Worm (Caenorhabditis elegans) whole organism, late embryonic: ENCODE results near the gene F40G12.9.
A peak's percentile ranks its signal among the peaks of the same experiment; 100 is the strongest.

Experiments
- C38D4.7 ChIP-seq: fragments of 200-800 bp; sonication (Bioruptor generic); optimal IDR thresholded peaks from 2 replicates; lab custom pipeline; 2018; ENCODE audit warnings: mild to moderate bottlenecking, missing genetic modification characterization, moderate library complexity, missing compliant biosample characterization
- F13H6.1 ChIP-seq: sonication (generic microtip); optimal IDR thresholded peaks from 2 replicates; lab custom pipeline; 2016; ENCODE audit warnings: missing genetic modification characterization, missing compliant biosample characterization
- K02D7.2 ChIP-seq: sonication (generic microtip); optimal IDR thresholded peaks from 2 replicates; lab custom pipeline; 2017; ENCODE audit warnings: mild to moderate bottlenecking, missing genetic modification characterization, missing compliant biosample characterization
- Y22D7AL.16 ChIP-seq: sonication (generic microtip); optimal IDR thresholded peaks from 2 replicates; lab custom pipeline; 2016; ENCODE audit warnings: missing genetic modification characterization, missing compliant biosample characterization
- ahr-1 ChIP-seq: sonication (generic microtip); optimal IDR thresholded peaks from 2 replicates; lab custom pipeline; 2016; ENCODE audit warnings: missing genetic modification characterization, missing compliant biosample characterization
- ceh-19 ChIP-seq: fragments of 200-800 bp; sonication (Bioruptor generic); optimal IDR thresholded peaks from 2 replicates; lab custom pipeline; 2018; ENCODE audit warnings: mild to moderate bottlenecking, missing genetic modification characterization, missing compliant biosample characterization
- ceh-2 ChIP-seq: sonication (generic microtip); optimal IDR thresholded peaks from 2 replicates; lab custom pipeline; 2016; ENCODE audit warnings: missing genotype, missing genetic modification characterization, missing compliant biosample characterization
- ceh-31 ChIP-seq: sonication (generic microtip); optimal IDR thresholded peaks from 2 replicates; lab custom pipeline; 2016; ENCODE audit warnings: missing genetic modification characterization, missing compliant biosample characterization
- ceh-6 ChIP-seq: fragments of 200-800 bp; sonication (Bioruptor generic); optimal IDR thresholded peaks from 2 replicates; lab custom pipeline; 2018; ENCODE audit warnings: mild to moderate bottlenecking, missing genetic modification characterization, missing compliant biosample characterization
- ceh-9 ChIP-seq: sonication (generic microtip); optimal IDR thresholded peaks from 2 replicates; lab custom pipeline; 2016; ENCODE audit warnings: mild to moderate bottlenecking, missing genetic modification characterization, inconsistent platforms, missing compliant biosample characterization
- dmd-4 ChIP-seq: sonication (generic microtip); optimal IDR thresholded peaks from 2 replicates; lab custom pipeline; 2016; ENCODE audit warnings: borderline replicate concordance, missing genetic modification characterization, missing compliant biosample characterization
- elt-4 ChIP-seq: sonication (generic microtip); optimal IDR thresholded peaks from 2 replicates; lab custom pipeline; 2016; ENCODE audit warnings: missing genetic modification characterization, missing compliant biosample characterization
- eyg-1 ChIP-seq: sonication (generic microtip); optimal IDR thresholded peaks from 2 replicates; lab custom pipeline; 2016; ENCODE audit warnings: missing genotype, missing genetic modification characterization, missing compliant biosample characterization
- fkh-10 ChIP-seq: fragments of 150-350 bp; optimal IDR thresholded peaks from 2 replicates; lab custom pipeline; 2014; ENCODE audit warnings: missing biosample characterization, missing genetic modification reagents, missing genetic modification characterization
- hlh-13 ChIP-seq: fragments of 200-800 bp; sonication (Bioruptor generic); optimal IDR thresholded peaks from 2 replicates; lab custom pipeline; 2018; ENCODE audit warnings: mild to moderate bottlenecking, missing genetic modification characterization, missing compliant biosample characterization
- hlh-15 ChIP-seq: sonication (generic microtip); optimal IDR thresholded peaks from 2 replicates; lab custom pipeline; 2016; ENCODE audit warnings: missing genetic modification characterization, missing compliant biosample characterization
- hlh-6 ChIP-seq: sonication (generic microtip); optimal IDR thresholded peaks from 2 replicates; lab custom pipeline; 2016; ENCODE audit warnings: missing genotype, missing genetic modification characterization, missing compliant biosample characterization
- nfya-1 ChIP-seq: sonication (generic microtip); optimal IDR thresholded peaks from 2 replicates; lab custom pipeline; 2017; ENCODE audit warnings: missing genetic modification characterization, mild to moderate bottlenecking, missing compliant biosample characterization, antibody characterized with exemption, moderate library complexity
- nhr-11 ChIP-seq: fragments of 150-350 bp; optimal IDR thresholded peaks from 2 replicates; lab custom pipeline; 2014; ENCODE audit warnings: missing biosample characterization, missing genetic modification characterization
- npax-4 ChIP-seq: sonication (generic microtip); optimal IDR thresholded peaks from 2 replicates; lab custom pipeline; 2016; ENCODE audit warnings: missing genetic modification characterization, missing compliant biosample characterization
- pag-3 ChIP-seq: sonication (generic microtip); optimal IDR thresholded peaks from 2 replicates; lab custom pipeline; 2016; ENCODE audit warnings: missing compliant biosample characterization, missing genetic modification characterization, borderline replicate concordance
- pat-9 ChIP-seq: fragments of 200-800 bp; sonication (Bioruptor generic); optimal IDR thresholded peaks from 2 replicates; lab custom pipeline; 2018; ENCODE audit warnings: mild to moderate bottlenecking, missing genetic modification characterization, moderate library complexity, missing compliant biosample characterization
- pax-1 ChIP-seq: fragments of 150-350 bp; optimal IDR thresholded peaks from 2 replicates; lab custom pipeline; 2014; ENCODE audit warnings: missing biosample characterization, missing genetic modification characterization
- pha-2 ChIP-seq: sonication (generic microtip); optimal IDR thresholded peaks from 2 replicates; lab custom pipeline; 2017; ENCODE audit warnings: mild to moderate bottlenecking, missing genetic modification characterization, missing compliant biosample characterization
- ref-2 ChIP-seq: sonication (generic microtip); optimal IDR thresholded peaks from 2 replicates; lab custom pipeline; 2016; ENCODE audit warnings: missing genetic modification characterization, missing compliant biosample characterization
- rnt-1 ChIP-seq: sonication (generic microtip); optimal IDR thresholded peaks from 2 replicates; lab custom pipeline; 2016; ENCODE audit warnings: missing genetic modification characterization, missing compliant biosample characterization
- sdc-2 ChIP-seq: sonication (generic microtip); optimal IDR thresholded peaks from 2 replicates; lab custom pipeline; 2016; ENCODE audit warnings: missing genotype, missing genetic modification characterization, missing compliant biosample characterization
- syd-9 ChIP-seq: sonication (generic microtip); optimal IDR thresholded peaks from 2 replicates; lab custom pipeline; 2016; ENCODE audit warnings: mild to moderate bottlenecking, missing genetic modification characterization, moderate library complexity, missing compliant biosample characterization
- tbx-2 ChIP-seq: sonication (generic microtip); optimal IDR thresholded peaks from 2 replicates; lab custom pipeline; 2016; ENCODE audit warnings: missing genetic modification characterization, missing compliant biosample characterization
- ttx-3 ChIP-seq: sonication (generic microtip); optimal IDR thresholded peaks from 2 replicates; lab custom pipeline; 2016; ENCODE audit warnings: missing genetic modification reagents, missing genetic modification characterization, missing compliant biosample characterization
- zip-5 ChIP-seq: sonication (generic microtip); optimal IDR thresholded peaks from 2 replicates; lab custom pipeline; 2016; ENCODE audit warnings: missing genetic modification characterization, missing compliant biosample characterization

The F40G12.9 gene

ce11 chrV:14320730-14321319 lies 38.4 kb downstream of the F40G12.9 start:
- TF ChIP-seq fkh-10: no peak
- peak; percentile 78 for TF ChIP-seq elt-4
- no peak for TF ChIP-seq ceh-19
- no peak for TF ChIP-seq dmd-4 (tag; lab: Kevin White, UChicago)
- TF ChIP-seq syd-9 (tag; lab: Kevin White, UChicago): no peak
- TF ChIP-seq ceh-9 (tag; lab: Kevin White, UChicago): peak; percentile 28
- TF ChIP-seq C38D4.7 (GFP tag; lab: Kevin White, UChicago): no peak
- no peak for TF ChIP-seq pax-1 (tag; lab: Kevin White, UChicago)
- TF ChIP-seq K02D7.2 (tag; lab: Kevin White, UChicago): no peak
- no peak for TF ChIP-seq ref-2 (tag; lab: Kevin White, UChicago)
- TF ChIP-seq ttx-3 (tag; lab: Kevin White, UChicago): no peak

- no peak for TF ChIP-seq npax-4 (tag; lab: Kevin White, UChicago)
- TF ChIP-seq nfya-1 (tag; lab: Kevin White, UChicago): peak; percentile 13
These were observed 40.3 kb downstream of the F40G12.9 start, which contains the start of gene F47B8.3 for ce11 chrV:14322743-14323142. F47B8.3 (minus strand) TSS chrV:14323003.

- TF ChIP-seq hlh-6 (tag; lab: Kevin White, UChicago) (no peak), pag-3 (tag; lab: Kevin White, UChicago) (peak; percentile 4), ref-2 (tag; lab: Kevin White, UChicago) (no peak), ahr-1 (tag; lab: Kevin White, UChicago) (no peak), C38D4.7 (GFP tag; lab: Kevin White, UChicago) (no peak), nhr-11 (tag; lab: Kevin White, UChicago) (no peak), hlh-13 (GFP tag; lab: Kevin White, UChicago) (no peak), pha-2 (tag; lab: Kevin White, UChicago) (no peak), pax-1 (tag; lab: Kevin White, UChicago) (no peak), elt-4 (peak; percentile 42), F13H6.1 (tag; lab: Kevin White, UChicago) (no peak), K02D7.2 (tag; lab: Kevin White, UChicago) (no peak), eyg-1 (tag; lab: Kevin White, UChicago) (no peak), sdc-2 (tag; lab: Kevin White, UChicago) (no peak), ttx-3 (tag; lab: Kevin White, UChicago) (no peak), zip-5 (tag; lab: Kevin White, UChicago) (no peak), ceh-2 (no peak)
These were observed 42.3 kb downstream of the F40G12.9 start, which contains the start of the genes F47B8.4 and F47B8.18 for ce11 chrV:14324502-14325467. F47B8.4 (minus strand) TSS chrV:14324673. F47B8.18 (minus strand) TSS chrV:14325464.

- TF ChIP-seq ceh-6 (GFP tag; lab: Kevin White, UChicago): no peak
- TF ChIP-seq nfya-1 (tag; lab: Kevin White, UChicago): no peak
- TF ChIP-seq tbx-2 (tag; lab: Kevin White, UChicago): no peak
- TF ChIP-seq Y22D7AL.16 (tag; lab: Kevin White, UChicago): no peak
- TF ChIP-seq ceh-31 (tag; lab: Kevin White, UChicago): no peak
- no peak for TF ChIP-seq rnt-1 (tag; lab: Kevin White, UChicago)
- no peak for TF ChIP-seq hlh-15
- no peak for TF ChIP-seq hlh-13 (GFP tag; lab: Kevin White, UChicago)
- TF ChIP-seq pat-9 (tag; lab: Kevin White, UChicago): no peak
- TF ChIP-seq, all 69 proteins: peak for 0
These were observed 45.3 kb downstream of the F40G12.9 start, which contains the start of gene F47B8.5 for ce11 chrV:14327776-14328175. F47B8.5 (minus strand) TSS chrV:14327876.
